Worm (Caenorhabditis elegans) whole organism, young adult: ENCODE data around the gene gpla-1.

Source experiments
- B0035.1 ChIP-seq: sonication (generic microtip); optimal IDR thresholded peaks from 2 replicates; lab custom pipeline; 2016; ENCODE audit warnings: missing genetic modification characterization, mild to moderate bottlenecking, missing compliant biosample characterization, missing genotype, missing genetic modification reagents
- B0261.1 ChIP-seq: sonication (generic microtip); optimal IDR thresholded peaks from 2 replicates; lab custom pipeline; 2016; ENCODE audit warnings: mild to moderate bottlenecking, missing genetic modification characterization, moderate library complexity, missing compliant biosample characterization
- B0336.3 ChIP-seq: fragments of 200-800 bp; sonication (Bioruptor generic); IDR thresholded peaks from 2 replicates; pipeline ENCODE4 v1.3.6; 2022; ENCODE audit warnings: missing genetic modification characterization, missing compliant biosample characterization
- C17E4.6 ChIP-seq: fragments of 200-800 bp; sonication (Bioruptor generic); IDR thresholded peaks from 2 replicates; pipeline ENCODE4 v1.3.6; 2022; ENCODE audit warnings: missing genetic modification reagents, missing genetic modification characterization, missing compliant biosample characterization
- F22D6.2 ChIP-seq: sonication (generic microtip); optimal IDR thresholded peaks from 2 replicates; lab custom pipeline; 2016; ENCODE audit warnings: mild to moderate bottlenecking, missing genetic modification characterization, missing compliant biosample characterization
- F37B4.10 ChIP-seq: fragments of 200-800 bp; sonication (Bioruptor generic); IDR thresholded peaks from 2 replicates; pipeline ENCODE4 v1.3.6; 2022; ENCODE audit warnings: missing genetic modification characterization, missing compliant biosample characterization
- Y95B8A.8 ChIP-seq: fragments of 200-800 bp; sonication (Bioruptor generic); IDR thresholded peaks from 2 replicates; pipeline ENCODE4 v1.3.6; 2022; ENCODE audit warnings: missing genetic modification reagents, missing genetic modification characterization, missing compliant biosample characterization
- akir-1 ChIP-seq: fragments of 200-800 bp; sonication (Bioruptor generic); optimal IDR thresholded peaks from 2 replicates; lab custom pipeline; 2018; ENCODE audit warnings: mild to moderate bottlenecking, missing genetic modification characterization, moderate library complexity, missing compliant biosample characterization
- ama-1 ChIP-seq, 3 experiments: fragments of 150-350 bp in 1 of 3; sonication (generic microtip) in 2 of 3; optimal IDR thresholded peaks; 2 replicates each; lab custom pipeline; 2014 to 2018; ENCODE audit warnings: missing biosample characterization in 2 of 3, missing genetic modification characterization in 2 of 3, missing genetic modification reagents in 2 of 3
- atf-7 ChIP-seq: sonication (generic microtip); optimal IDR thresholded peaks from 2 replicates; lab custom pipeline; 2017; ENCODE audit warnings: mild to moderate bottlenecking, missing genetic modification characterization, missing compliant biosample characterization
- cebp-1 ChIP-seq, 2 experiments: fragments of 200-800 bp in 1 of 2; sonication (Bioruptor generic) in 1 of 2; sonication (generic microtip) in 1 of 2; IDR thresholded peaks in 1 of 2; optimal IDR thresholded peaks in 1 of 2; 2 replicates each; pipeline versions ENCODE4 v1.3.6 to Lab custom; 2017 to 2022; ENCODE audit warnings: missing compliant biosample characterization in 2 of 2, missing genetic modification characterization in 2 of 2, mild to moderate bottlenecking in 1 of 2, missing genetic modification reagents in 1 of 2, moderate library complexity in 1 of 2
- ceh-100 ChIP-seq: fragments of 200-800 bp; sonication (Bioruptor generic); IDR thresholded peaks from 2 replicates; pipeline ENCODE4 v1.3.6; 2022; ENCODE audit warnings: missing genetic modification reagents, missing genetic modification characterization, missing compliant biosample characterization
- ceh-58 ChIP-seq: fragments of 200-800 bp; sonication (Bioruptor generic); IDR thresholded peaks from 2 replicates; pipeline ENCODE4 v1.3.6; 2022; ENCODE audit warnings: missing genetic modification characterization, missing compliant biosample characterization
- ceh-91 ChIP-seq: fragments of 200-800 bp; sonication (Bioruptor generic); IDR thresholded peaks from 2 replicates; pipeline ENCODE4 v1.3.6; 2022; ENCODE audit warnings: missing genetic modification reagents, missing genetic modification characterization, missing compliant biosample characterization
- ekl-4 ChIP-seq: fragments of 200-800 bp; sonication (Bioruptor generic); IDR thresholded peaks from 2 replicates; pipeline ENCODE4 v1.3.6; 2022; ENCODE audit warnings: missing genetic modification reagents, missing genetic modification characterization, missing compliant biosample characterization
- him-1 ChIP-seq: sonication (generic microtip); optimal IDR thresholded peaks from 2 replicates; lab custom pipeline; 2016; ENCODE audit warnings: missing genotype, missing genetic modification reagents, missing genetic modification characterization, missing compliant biosample characterization
- hlh-26 ChIP-seq: fragments of 200-800 bp; sonication (Bioruptor generic); conservative IDR thresholded peaks from 2 replicates; pipeline ENCODE4 v1.3.6; 2022; ENCODE audit warnings: missing genetic modification reagents, missing genetic modification characterization, missing compliant biosample characterization
- let-607 ChIP-seq, 2 experiments: fragments of 200-800 bp in 1 of 2; sonication (Bioruptor generic) in 1 of 2; sonication (generic microtip) in 1 of 2; optimal IDR thresholded peaks; 2 replicates each; lab custom pipeline; 2016 to 2018; ENCODE audit warnings: mild to moderate bottlenecking in 2 of 2, missing compliant biosample characterization in 2 of 2, missing genetic modification characterization in 2 of 2, moderate library complexity in 2 of 2, missing genotype in 1 of 2
- lin-35 ChIP-seq, 3 experiments: fragments of 150-350 bp in 2 of 3; sonication (generic microtip) in 1 of 3; optimal IDR thresholded peaks; 2 replicates each; lab custom pipeline; 2014 to 2018; ENCODE audit warnings: missing biosample characterization in 3 of 3, missing genetic modification characterization in 3 of 3, missing genetic modification reagents in 3 of 3
- lin-54 ChIP-seq: fragments of 200-800 bp; sonication (Bioruptor generic); optimal IDR thresholded peaks from 2 replicates; lab custom pipeline; 2018; ENCODE audit warnings: mild to moderate bottlenecking, missing genetic modification characterization, missing compliant biosample characterization
- lir-1 ChIP-seq: fragments of 200-800 bp; sonication (Bioruptor generic); conservative IDR thresholded peaks from 2 replicates; pipeline ENCODE4 v1.3.6; 2022; ENCODE audit warnings: missing genetic modification reagents, missing genetic modification characterization, missing compliant biosample characterization
- lsy-27 ChIP-seq: sonication (generic microtip); optimal IDR thresholded peaks from 2 replicates; lab custom pipeline; 2017; ENCODE audit warnings: missing genetic modification characterization, mild to moderate bottlenecking, missing compliant biosample characterization, antibody characterized with exemption, missing genotype, borderline replicate concordance; ENCODE audit not compliant: insufficient read depth
- madf-10 ChIP-seq: sonication (generic microtip); optimal IDR thresholded peaks from 2 replicates; lab custom pipeline; 2016; ENCODE audit warnings: mild to moderate bottlenecking, missing genetic modification characterization, missing compliant biosample characterization
- mcd-1 ChIP-seq: fragments of 200-800 bp; sonication (Bioruptor generic); IDR thresholded peaks from 2 replicates; pipeline ENCODE4 v1.3.6; 2022; ENCODE audit warnings: missing genetic modification reagents, missing genetic modification characterization, missing compliant biosample characterization
- mes-4 ChIP-seq: sonication (generic microtip); optimal IDR thresholded peaks from 2 replicates; lab custom pipeline; 2016; ENCODE audit warnings: missing genotype, missing genetic modification characterization, missing compliant biosample characterization
- mxl-1 ChIP-seq: sonication (generic microtip); optimal IDR thresholded peaks from 2 replicates; lab custom pipeline; 2016; ENCODE audit warnings: missing genetic modification characterization, missing compliant biosample characterization
- pbrm-1 ChIP-seq: fragments of 200-800 bp; sonication (Bioruptor generic); IDR thresholded peaks from 2 replicates; pipeline ENCODE4 v1.3.6; 2022; ENCODE audit warnings: missing genetic modification reagents, missing genetic modification characterization, missing compliant biosample characterization
- rcor-1 ChIP-seq: fragments of 200-800 bp; sonication (Bioruptor generic); IDR thresholded peaks from 2 replicates; pipeline ENCODE4 v1.3.6; 2022; ENCODE audit warnings: missing genetic modification reagents, missing genetic modification characterization, missing compliant biosample characterization
- rec-8 ChIP-seq, 2 experiments: sonication (generic microtip); optimal IDR thresholded peaks; 2 replicates each; lab custom pipeline; 2016; ENCODE audit warnings: mild to moderate bottlenecking in 2 of 2, missing genetic modification characterization in 2 of 2, missing genetic modification reagents in 2 of 2, missing genotype in 2 of 2, missing biosample characterization in 1 of 2, missing compliant biosample characterization in 1 of 2, moderate library complexity in 1 of 2
- snpc-1.1 ChIP-seq: sonication (generic microtip); optimal IDR thresholded peaks from 2 replicates; lab custom pipeline; 2017; ENCODE audit warnings: missing genetic modification characterization, mild to moderate bottlenecking, missing compliant biosample characterization, antibody characterized with exemption, moderate library complexity, missing genotype, missing genetic modification reagents; ENCODE audit not compliant: insufficient read depth
- tbx-9 ChIP-seq: sonication (generic microtip); optimal IDR thresholded peaks from 2 replicates; lab custom pipeline; 2016; ENCODE audit warnings: borderline replicate concordance, missing genetic modification characterization, inconsistent platforms, missing compliant biosample characterization
- tlf-1 ChIP-seq: fragments of 200-800 bp; sonication (Bioruptor generic); optimal IDR thresholded peaks from 2 replicates; lab custom pipeline; 2018; ENCODE audit warnings: mild to moderate bottlenecking, missing genetic modification characterization, missing compliant biosample characterization
- unc-62 ChIP-seq: fragments of 150-350 bp; optimal IDR thresholded peaks from 2 replicates; lab custom pipeline; 2014; ENCODE audit warnings: missing biosample characterization, missing genetic modification reagents, missing genetic modification characterization
- zfh-2 ChIP-seq: fragments of 200-800 bp; sonication (Bioruptor generic); conservative IDR thresholded peaks from 2 replicates; pipeline ENCODE4 v1.3.6; 2022; ENCODE audit warnings: missing genetic modification reagents, missing genetic modification characterization, missing compliant biosample characterization
- zim-3 ChIP-seq: sonication (generic microtip); optimal IDR thresholded peaks from 2 replicates; lab custom pipeline; 2017; ENCODE audit warnings: mild to moderate bottlenecking, missing genetic modification characterization, moderate library complexity, missing compliant biosample characterization
- ztf-25 ChIP-seq: fragments of 200-800 bp; sonication (Bioruptor generic); IDR thresholded peaks from 2 replicates; pipeline ENCODE4 v1.3.6; 2022; ENCODE audit warnings: missing genetic modification reagents, missing genetic modification characterization, missing compliant biosample characterization
- ztf-26 ChIP-seq: sonication (generic microtip); optimal IDR thresholded peaks from 2 replicates; lab custom pipeline; 2017; ENCODE audit warnings: missing genetic modification characterization, missing compliant biosample characterization

The gpla-1 gene

DNA sequence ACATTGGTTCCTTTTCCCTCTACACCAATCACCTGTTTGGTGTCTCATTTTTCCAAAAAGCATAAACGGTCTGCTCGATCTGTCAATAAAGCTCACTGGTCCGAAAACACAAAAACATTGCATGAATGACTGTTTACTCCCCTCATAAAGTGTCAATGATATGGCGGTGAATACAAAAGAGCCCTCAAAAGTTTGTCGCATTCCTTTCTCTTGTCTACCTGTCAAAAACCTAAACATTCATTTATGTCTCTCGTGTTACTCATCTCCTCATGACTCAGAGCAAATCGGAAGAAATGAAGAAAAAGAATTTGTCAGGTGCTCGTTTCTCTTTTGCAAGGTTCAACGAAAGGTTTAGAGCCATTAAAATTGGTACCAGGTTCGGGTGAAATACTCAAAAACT lies 13.6 kb upstream of the gpla-1 start:
- no peak for TF ChIP-seq mcd-1
- TF ChIP-seq ekl-4, result no peak
- no peak for TF ChIP-seq madf-10
- TF ChIP-seq lin-35 (GFP tag; optimal IDR thresholded peaks at IDR 0.05; lab: Kevin White, UChicago), result no peak
- no peak for TF ChIP-seq cebp-1 (GFP tag; IDR thresholded peaks at IDR 0.05; lab: Robert Waterston, UW)
- no peak for TF ChIP-seq cebp-1 (tag; optimal IDR thresholded peaks at IDR 0.05; lab: Kevin White, UChicago)
- TF ChIP-seq C17E4.6, result no peak
- no peak for TF ChIP-seq ceh-58 (GFP tag; lab: Robert Waterston, UW)
- no peak for TF ChIP-seq unc-62 (GFP tag; lab: Kevin White, UChicago)
- TF ChIP-seq mxl-1 (tag; lab: Kevin White, UChicago), result no peak
- TF ChIP-seq ama-1 (optimal IDR thresholded peaks at IDR 0.05; lab: Kevin White, UChicago), result no peak
- TF ChIP-seq ama-1 (GFP tag; optimal IDR thresholded peaks at IDR 0.05; lab: Kevin White, UChicago), result no peak
- no peak for TF ChIP-seq tbx-9 (tag; lab: Kevin White, UChicago)
- TF ChIP-seq snpc-1.1 (tag; lab: Kevin White, UChicago), result no peak
- no peak for TF ChIP-seq zim-3 (tag; lab: Kevin White, UChicago)
- TF ChIP-seq pbrm-1, result no peak
- TF ChIP-seq lir-1, result no peak
- no peak for TF ChIP-seq lsy-27 (tag; lab: Kevin White, UChicago)
- TF ChIP-seq B0261.1, result no peak
- no peak for TF ChIP-seq hlh-26 (GFP tag; lab: Robert Waterston, UW)

DNA sequence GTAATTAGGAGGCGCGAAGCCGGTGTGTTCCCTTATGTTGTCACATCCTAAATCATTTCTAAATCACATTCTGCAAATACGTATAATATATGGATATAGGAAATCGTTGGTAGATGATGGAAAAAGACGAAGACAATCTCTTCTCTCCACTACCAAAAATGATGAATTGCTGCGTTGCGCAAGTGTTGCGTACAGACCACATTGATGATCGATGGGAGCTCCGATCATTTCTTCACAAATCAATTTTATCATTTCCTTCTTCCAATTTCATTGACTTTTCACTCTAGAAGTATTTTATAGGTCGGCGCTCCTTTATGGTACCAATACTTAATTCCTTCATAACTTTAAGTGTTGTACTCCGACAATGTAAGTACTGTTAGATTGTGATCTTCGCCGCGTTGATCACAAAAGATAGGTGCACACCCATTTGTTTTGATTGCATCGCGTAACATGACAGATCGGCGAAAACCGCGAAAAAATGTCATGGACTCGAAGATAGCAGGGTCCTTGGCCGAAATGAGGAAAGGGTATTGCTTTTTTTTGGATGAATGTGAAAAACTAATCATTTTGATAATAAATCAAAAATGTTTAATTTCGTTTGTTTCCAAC lies 12.0 kb upstream of the gpla-1 start:
- TF ChIP-seq ztf-25 (GFP tag; lab: Robert Waterston, UW) (no peak), tlf-1 (GFP tag; lab: Kevin White, UChicago) (no peak), him-1 (no peak), ceh-91 (GFP tag; lab: Robert Waterston, UW) (no peak)

DNA sequence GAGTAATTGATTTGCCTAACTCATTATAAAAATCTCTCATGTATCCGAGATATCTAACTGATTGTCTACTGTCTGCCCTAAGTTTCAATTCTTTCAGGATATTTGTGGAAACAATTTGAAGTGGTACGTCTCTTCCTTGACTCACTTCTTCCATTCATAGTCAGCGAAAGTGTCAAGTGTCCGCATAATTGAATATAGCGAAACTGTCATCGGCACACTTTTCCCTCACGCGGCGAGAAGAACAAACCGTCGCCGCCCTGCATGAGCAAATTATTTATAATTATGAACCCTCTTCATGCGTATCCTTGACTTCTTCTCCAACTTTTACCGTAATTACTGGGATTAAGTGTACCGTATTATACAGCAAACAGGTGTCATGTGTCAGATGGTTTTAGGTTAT lies 11.0 kb upstream of the gpla-1 start:
- TF ChIP-seq F22D6.2 (tag; lab: Kevin White, UChicago) (no peak), F37B4.10 (GFP tag; lab: Robert Waterston, UW) (no peak), B0336.3 (no peak), mes-4 (tag; lab: Kevin White, UChicago) (no peak), Y95B8A.8 (no peak), pbrm-1 (no peak), rcor-1 (GFP tag; lab: Robert Waterston, UW) (no peak), B0035.1 (tag; lab: Kevin White, UChicago) (no peak), zim-3 (tag; lab: Kevin White, UChicago) (no peak), rec-8 (tag; optimal IDR thresholded peaks at IDR 0.05; lab: Kevin White, UChicago) (no peak), ztf-26 (no peak), ceh-100 (GFP tag; lab: Robert Waterston, UW) (no peak), let-607 (tag; optimal IDR thresholded peaks at IDR 0.05; lab: Kevin White, UChicago) (no peak), akir-1 (no peak), lin-54 (no peak), atf-7 (no peak), lin-35 (GFP tag; optimal IDR thresholded peaks at IDR 0.05; lab: Kevin White, UChicago) (no peak), zfh-2 (GFP tag; lab: Robert Waterston, UW) (no peak)
